Worm (Caenorhabditis elegans) whole organism, young adult: ENCODE measurements around the gene gei-14.

Experiments
- F37B4.10 ChIP-seq: fragments of 200-800 bp; sonication (Bioruptor generic); IDR thresholded peaks from 2 replicates; pipeline ENCODE4 v1.3.6; 2022; ENCODE audit warnings: missing genetic modification characterization, missing compliant biosample characterization
- F39B2.1 ChIP-seq: fragments of 200-800 bp; sonication (Bioruptor generic); IDR thresholded peaks from 2 replicates; pipeline ENCODE4 v1.3.6; 2022; ENCODE audit warnings: missing genetic modification reagents, missing genetic modification characterization, missing compliant biosample characterization
- F49E8.2 ChIP-seq: sonication (generic microtip); optimal IDR thresholded peaks from 3 replicates; lab custom pipeline; 2017; ENCODE audit warnings: missing genetic modification characterization, mild to moderate bottlenecking, missing compliant biosample characterization, antibody characterized with exemption, moderate library complexity; ENCODE audit not compliant: insufficient read depth
- akir-1 ChIP-seq: fragments of 200-800 bp; sonication (Bioruptor generic); optimal IDR thresholded peaks from 2 replicates; lab custom pipeline; 2018; ENCODE audit warnings: mild to moderate bottlenecking, missing genetic modification characterization, moderate library complexity, missing compliant biosample characterization
- ceh-27 ChIP-seq: fragments of 200-800 bp; sonication (Bioruptor generic); optimal IDR thresholded peaks from 2 replicates; lab custom pipeline; 2018; ENCODE audit warnings: mild to moderate bottlenecking, missing genetic modification characterization, moderate library complexity, missing compliant biosample characterization
- lin-26 ChIP-seq: fragments of 200-800 bp; sonication (Bioruptor generic); IDR thresholded peaks from 2 replicates; pipeline ENCODE4 v1.3.6; 2022; ENCODE audit warnings: missing genetic modification reagents, missing genetic modification characterization, missing compliant biosample characterization
- lin-54 ChIP-seq: fragments of 200-800 bp; sonication (Bioruptor generic); optimal IDR thresholded peaks from 2 replicates; lab custom pipeline; 2018; ENCODE audit warnings: mild to moderate bottlenecking, missing genetic modification characterization, missing compliant biosample characterization
- pbrm-1 ChIP-seq: fragments of 200-800 bp; sonication (Bioruptor generic); IDR thresholded peaks from 2 replicates; pipeline ENCODE4 v1.3.6; 2022; ENCODE audit warnings: missing genetic modification reagents, missing genetic modification characterization, missing compliant biosample characterization
- snpc-4 ChIP-seq, 5 experiments: fragments of 150-350 bp in 1 of 5; sonication (generic microtip) in 4 of 5; optimal IDR thresholded peaks; 2 replicates each; lab custom pipeline; 2014 to 2018; ENCODE audit warnings: missing genetic modification characterization in 5 of 5, missing biosample characterization in 3 of 5, antibody characterized with exemption in 2 of 5, mild to moderate bottlenecking in 2 of 5, missing compliant biosample characterization in 2 of 5, missing genotype in 2 of 5, moderate library complexity in 2 of 5, missing genetic modification reagents in 1 of 5
- sptf-2 ChIP-seq: fragments of 200-800 bp; sonication (Bioruptor generic); optimal IDR thresholded peaks from 2 replicates; lab custom pipeline; 2018; ENCODE audit warnings: mild to moderate bottlenecking, missing genetic modification characterization, missing compliant biosample characterization
- unc-130 ChIP-seq: sonication (generic microtip); optimal IDR thresholded peaks from 2 replicates; lab custom pipeline; 2016; ENCODE audit warnings: missing genetic modification reagents, missing genetic modification characterization, missing compliant biosample characterization
- zim-3 ChIP-seq: sonication (generic microtip); optimal IDR thresholded peaks from 2 replicates; lab custom pipeline; 2017; ENCODE audit warnings: mild to moderate bottlenecking, missing genetic modification characterization, moderate library complexity, missing compliant biosample characterization
- ztf-18 ChIP-seq: sonication (generic microtip); optimal IDR thresholded peaks from 2 replicates; lab custom pipeline; 2016; ENCODE audit warnings: missing genotype, mild to moderate bottlenecking, missing genetic modification characterization, missing compliant biosample characterization
- ztf-28 ChIP-seq: fragments of 200-800 bp; sonication (Bioruptor generic); IDR thresholded peaks from 2 replicates; pipeline ENCODE4 v1.3.6; 2022; ENCODE audit warnings: missing genetic modification reagents, missing genetic modification characterization, missing compliant biosample characterization

ce11 chrII:8253160-8253793, 22.8 kb downstream of the gei-14 start, which contains the start of gene F35C11.5:
- TF ChIP-seq ztf-18 (tag; lab: Kevin White, UChicago) (no peak), ceh-27 (GFP tag; lab: Kevin White, UChicago) (no peak), akir-1 (GFP tag; lab: Kevin White, UChicago) (no peak), zim-3 (tag; lab: Kevin White, UChicago) (no peak), ztf-28 (GFP tag; lab: Robert Waterston, UW) (no peak), pbrm-1 (no peak), F37B4.10 (GFP tag; lab: Robert Waterston, UW) (no peak), F39B2.1 (GFP tag; lab: Robert Waterston, UW) (no peak), unc-130 (GFP tag; lab: Kevin White, UChicago) (no peak), F49E8.2 (tag; lab: Kevin White, UChicago) (no peak), lin-54 (GFP tag; lab: Kevin White, UChicago) (peak; percentile 48), snpc-4 (GFP tag; optimal IDR thresholded peaks at IDR 0.05; lab: Kevin White, UChicago) (no peak), snpc-4 (tag; optimal IDR thresholded peaks at IDR 0.05; lab: Kevin White, UChicago) (no peak), lin-26 (no peak), sptf-2 (GFP tag; lab: Kevin White, UChicago) (no peak)
